Fruit fly (Drosophila melanogaster) whole organism, prepupa: ENCODE measurements around the gene CG17111.

Source experiments
- Blimp-1 ChIP-seq: fragments of 200-800 bp; sonication (Bioruptor generic); optimal IDR thresholded peaks from 3 replicates; lab custom pipeline; 2017; ENCODE audit warnings: missing biosample characterization, missing genetic modification characterization, mild to moderate bottlenecking, moderate library complexity, missing genetic modification reagents
- CG6808 ChIP-seq: fragments of 200-800 bp; sonication (Bioruptor generic); optimal IDR thresholded peaks from 3 replicates; lab custom pipeline; 2017; ENCODE audit warnings: missing biosample characterization, missing genetic modification characterization, mild to moderate bottlenecking, moderate library complexity, missing genetic modification reagents
- CG6854 ChIP-seq: fragments of 200-800 bp; sonication (Bioruptor generic); optimal IDR thresholded peaks from 2 replicates; lab custom pipeline; 2017; ENCODE audit warnings: missing biosample characterization, mild to moderate bottlenecking, missing genetic modification characterization
- CG8119 ChIP-seq: fragments of 200-800 bp; sonication (Bioruptor generic); IDR thresholded peaks from 3 replicates; pipeline ENCODE4 v1.3.6; 2022; ENCODE audit warnings: missing biosample characterization, missing genetic modification characterization
- Eip93F ChIP-seq: fragments of 200-800 bp; sonication (Bioruptor generic); optimal IDR thresholded peaks from 2 replicates; lab custom pipeline; 2016; ENCODE audit warnings: missing biosample characterization, mild to moderate bottlenecking, missing genetic modification characterization
- Sox102F ChIP-seq: fragments of 200-800 bp; sonication (Bioruptor generic); optimal IDR thresholded peaks from 2 replicates; lab custom pipeline; 2016; ENCODE audit warnings: missing biosample characterization, mild to moderate bottlenecking, missing genetic modification characterization
- fd85E ChIP-seq: fragments of 200-800 bp; sonication (Bioruptor generic); optimal IDR thresholded peaks from 3 replicates; lab custom pipeline; 2016; ENCODE audit warnings: missing biosample characterization, missing genetic modification characterization

- no peak for TF ChIP-seq fd85E (GFP tag; lab: Kevin White, UChicago)
- no peak for TF ChIP-seq Eip93F (GFP tag; lab: Kevin White, UChicago)
- TF ChIP-seq CG6854 (GFP tag; lab: Kevin White, UChicago) = no peak
- no peak for TF ChIP-seq CG8119
- TF ChIP-seq Blimp-1 (GFP tag; lab: Kevin White, UChicago) = no peak
- no peak for TF ChIP-seq Sox102F (GFP tag; lab: Kevin White, UChicago)
- no peak for TF ChIP-seq CG6808
These were observed 6.9 kb downstream of the CG17111 start for dm6 chr3R:23060166-23060565.
